Fruit fly (Drosophila melanogaster): ENCODE results near the gene primo-1.

DNA sequence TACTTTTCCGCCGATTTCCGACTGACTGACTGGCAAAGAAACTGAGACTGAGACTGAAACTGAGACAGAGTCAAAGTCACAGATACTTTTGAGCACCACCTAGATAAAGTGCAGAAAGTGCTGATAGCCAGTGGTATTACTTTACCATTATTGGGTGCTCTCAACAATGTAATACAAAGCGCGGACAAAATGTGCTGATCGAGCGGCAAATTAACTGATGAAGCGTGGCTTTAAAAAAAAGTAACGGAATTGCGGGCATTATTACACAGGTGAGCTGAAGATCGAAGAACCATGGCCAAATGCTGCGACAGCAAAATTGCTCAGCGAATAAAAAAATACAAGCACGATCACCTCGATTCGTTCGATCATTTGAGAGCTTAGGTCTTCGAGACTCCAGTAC lies 17.3 kb upstream of the primo-1 start:
- TF ChIP-seq CG8478 (optimal IDR thresholded peaks at IDR 0.05) (no peak), CTCF (optimal IDR thresholded peaks at IDR 0.05) (no peak)
